Worm (Caenorhabditis elegans): Measurements from ENCODE around the gene srw-54.

Gene srw-54

ce11 chrV:16593792-16594059, 17.4 kb upstream of the srw-54 start:
- no peak for TF ChIP-seq F26F4.8 (GFP tag; conservative IDR thresholded peaks at IDR 0.05)
- no peak; the same call in 1 of the 2 replicates for TF ChIP-seq ceh-20 (GFP tag; IDR thresholded peaks at IDR 0.05)
- TF ChIP-seq sdz-12 (GFP tag; optimal IDR thresholded peaks at IDR 0.05): peak; percentile 18
- no peak for TF ChIP-seq nhr-102 (tag; optimal IDR thresholded peaks at IDR 0.05)
- TF ChIP-seq dmd-6 (GFP tag; IDR thresholded peaks at IDR 0.05): 0 out of 2 replicates have a peak, but pooled peaks have one; percentile 3
- TF ChIP-seq zfp-3 (GFP tag; conservative IDR thresholded peaks at IDR 0.05): peak; percentile 21; the same call in 1 of the 2 replicates
- TF ChIP-seq nhr-41 (GFP tag; IDR thresholded peaks at IDR 0.05): no peak
- TF ChIP-seq set-16 (GFP tag; IDR thresholded peaks at IDR 0.05): peak; percentile 67

- TF ChIP-seq dve-1 (tag; optimal IDR thresholded peaks at IDR 0.05; ENCODE audit: insufficient read depth) (peak; percentile 32), lin-39 (tag; optimal IDR thresholded peaks at IDR 0.05) (no peak), zfp-3 (GFP tag; conservative IDR thresholded peaks at IDR 0.05) (0 out of 2 replicates have a peak, but pooled peaks have one; percentile 13), hlh-30 (tag; optimal IDR thresholded peaks at IDR 0.05; ENCODE audit: insufficient read depth) (peak; percentile 80), mes-2 (tag; optimal IDR thresholded peaks at IDR 0.05; ENCODE audit: poor library complexity, severe bottlenecking) (peak; percentile 0), dmd-6 (GFP tag; IDR thresholded peaks at IDR 0.05) (peak; percentile 41; the same call in 1 of the 2 replicates), nhr-77 (tag; optimal IDR thresholded peaks at IDR 0.05) (peak; percentile 24), lsy-2 (tag; optimal IDR thresholded peaks at IDR 0.05) (peak in 1 of 2 experiments; percentile 11), Y105C5A.15 (GFP tag; IDR thresholded peaks at IDR 0.05) (no peak), daf-16 (GFP tag; optimal IDR thresholded peaks at IDR 0.05) (no peak), daf-16 (tag; optimal IDR thresholded peaks at IDR 0.05) (peak; percentile 33), hlh-11 (tag; optimal IDR thresholded peaks at IDR 0.05) (peak; percentile 68)
Measured at ce11 chrV:16594514-16594913, 16.6 kb upstream of the srw-54 start.

ce11 chrV:16595140-16595791, 15.9 kb upstream of the srw-54 start, which contains the start of gene cpl-1:
cpl-1 (minus strand) TSS chrV:16595346.
- TF ChIP-seq spr-1 (tag; optimal IDR thresholded peaks at IDR 0.05) (no peak), gei-8 (GFP tag; optimal IDR thresholded peaks at IDR 0.05) (no peak), skn-1 (tag; optimal IDR thresholded peaks at IDR 0.05) (no peak), hlh-30 (tag; optimal IDR thresholded peaks at IDR 0.05; ENCODE audit: insufficient read depth) (peak; percentile 59), daf-19 (GFP tag; conservative IDR thresholded peaks at IDR 0.05) (peak; percentile 48; the same call in 1 of the 2 replicates), ama-1 (optimal IDR thresholded peaks at IDR 0.05) (peak; percentile 79), nhr-48 (tag; optimal IDR thresholded peaks at IDR 0.05) (peak; percentile 47), dmd-6 (GFP tag; IDR thresholded peaks at IDR 0.05) (peak; percentile 73), daf-12 (tag; optimal IDR thresholded peaks at IDR 0.05) (no peak), Y5F2A.4 (GFP tag; optimal IDR thresholded peaks at IDR 0.05) (no peak), saeg-2 (GFP tag; IDR thresholded peaks at IDR 0.05) (no peak), daf-16 (GFP tag; optimal IDR thresholded peaks at IDR 0.05) (peak in 1 of 2 experiments; percentile 47), daf-16 (tag; optimal IDR thresholded peaks at IDR 0.05) (peak; percentile 89), vab-7 (GFP tag; IDR thresholded peaks at IDR 0.05) (no peak), nhr-6 (tag; optimal IDR thresholded peaks at IDR 0.05) (no peak), mes-2 (tag; optimal IDR thresholded peaks at IDR 0.05; ENCODE audit: poor library complexity, severe bottlenecking) (peak; percentile 3), nhr-11 (tag; optimal IDR thresholded peaks at IDR 0.05) (peak; percentile 17), dve-1 (tag; optimal IDR thresholded peaks at IDR 0.05; ENCODE audit: insufficient read depth) (peak; percentile 84), nhr-111 (GFP tag; optimal IDR thresholded peaks at IDR 0.05) (peak; percentile 10), lin-1 (GFP tag; IDR thresholded peaks at IDR 0.05) (peak; percentile 40; the same call in 1 of the 2 replicates), hif-1 (tag; optimal IDR thresholded peaks at IDR 0.05) (no peak), nhr-28 (tag; optimal IDR thresholded peaks at IDR 0.05) (peak; percentile 63), hlh-11 (tag; optimal IDR thresholded peaks at IDR 0.05) (peak; percentile 74), nhr-237 (tag; optimal IDR thresholded peaks at IDR 0.05) (no peak), ztf-7 (tag; optimal IDR thresholded peaks at IDR 0.05) (no peak), F37D6.2 (tag; optimal IDR thresholded peaks at IDR 0.05) (no peak), nhr-102 (tag; optimal IDR thresholded peaks at IDR 0.05) (peak; percentile 51), nhr-76 (tag; optimal IDR thresholded peaks at IDR 0.05) (no peak), pqm-1 (tag; optimal IDR thresholded peaks at IDR 0.05) (peak; percentile 9), php-3 (GFP tag; IDR thresholded peaks at IDR 0.05) (peak; percentile 58; the same call in 1 of the 2 replicates), F26F4.8 (GFP tag; conservative IDR thresholded peaks at IDR 0.05) (no peak), ceh-20 (GFP tag; IDR thresholded peaks at IDR 0.05) (no peak; the same call in 1 of the 2 replicates), zip-2 (tag; optimal IDR thresholded peaks at IDR 0.05) (no peak), fos-1 (tag; optimal IDR thresholded peaks at IDR 0.05) (no peak), unc-62 (GFP tag; optimal IDR thresholded peaks at IDR 0.05 in 1 of 2) (peak in 1 of 2 experiments; percentile 73), unc-62 (tag; optimal IDR thresholded peaks at IDR 0.05) (no peak), cey-2 (tag; optimal IDR thresholded peaks at IDR 0.05; ENCODE audit: borderline replicate concordance, insufficient read depth) (no peak)

Measured in whole organism, L4 larva.